Fruit fly (Drosophila melanogaster): ENCODE data around the gene CG12096.

dm6 chrX:13208554-13208953 lies 49.1 kb downstream of the CG12096 start:
- TF ChIP-seq ovo (GFP tag; optimal IDR thresholded peaks at IDR 0.05) (no peak), kay (GFP tag; ENCODE audit: borderline replicate concordance) (no peak), cnc (optimal IDR thresholded peaks at IDR 0.05) (no peak), cic (GFP tag; optimal IDR thresholded peaks at IDR 0.05) (no peak), CG33017 (tag; optimal IDR thresholded peaks at IDR 0.05) (no peak), CG14711 (tag; optimal IDR thresholded peaks at IDR 0.05) (no peak), CG1620 (GFP tag; optimal IDR thresholded peaks at IDR 0.05) (no peak), Clk (GFP tag; optimal IDR thresholded peaks at IDR 0.05) (no peak), pad (GFP tag; optimal IDR thresholded peaks at IDR 0.05) (no peak), CG7101 (tag; optimal IDR thresholded peaks at IDR 0.05) (no peak)

All from whole organism, adult.